Fruit fly (Drosophila melanogaster) whole organism, wandering third instar larva: ENCODE results near the gene Pten.

ENCODE experiments used
- Abd-B ChIP-seq: fragments of >200 bp; optimal IDR thresholded peaks from 2 replicates; lab custom pipeline; 2017; ENCODE audit warnings: missing biosample characterization, missing genetic modification characterization
- CrebA ChIP-seq: fragments of 200-800 bp; sonication (Bioruptor generic); optimal IDR thresholded peaks from 2 replicates; lab custom pipeline; 2016; ENCODE audit warnings: missing biosample characterization, mild to moderate bottlenecking, missing genetic modification characterization, borderline replicate concordance
- Dfd ChIP-seq: fragments of >200 bp; optimal IDR thresholded peaks from 2 replicates; lab custom pipeline; 2017; ENCODE audit warnings: missing biosample characterization, missing genetic modification characterization
- Hnf4 ChIP-seq: fragments of 200-800 bp; sonication (Bioruptor generic); optimal IDR thresholded peaks from 2 replicates; lab custom pipeline; 2016; ENCODE audit warnings: missing biosample characterization, mild to moderate bottlenecking, missing genetic modification characterization
- Vsx2 ChIP-seq: fragments of 200-300, 225-300 bp; sonication (Bioruptor generic); optimal IDR thresholded peaks from 2 replicates; lab custom pipeline; 2018; ENCODE audit warnings: missing biosample characterization, missing genetic modification characterization; ENCODE audit not compliant: partially characterized antibody
- dsf ChIP-seq: sonication (Bioruptor generic); optimal IDR thresholded peaks from 2 replicates; lab custom pipeline; 2016; ENCODE audit warnings: missing biosample characterization, missing genetic modification characterization, borderline replicate concordance
- ey ChIP-seq: fragments of 200-800 bp; sonication (Bioruptor generic); optimal IDR thresholded peaks from 2 replicates; lab custom pipeline; 2016; ENCODE audit warnings: missing biosample characterization, missing genetic modification characterization
- fru ChIP-seq: fragments of 200-800 bp; sonication (Bioruptor generic); optimal IDR thresholded peaks from 3 replicates; lab custom pipeline; 2016; ENCODE audit warnings: missing biosample characterization, mild to moderate bottlenecking, missing genetic modification characterization
- pan ChIP-seq: fragments of >200 bp; optimal IDR thresholded peaks from 2 replicates; lab custom pipeline; 2017
- rgr ChIP-seq: fragments of 200-800 bp; sonication (Bioruptor generic); optimal IDR thresholded peaks from 3 replicates; lab custom pipeline; 2016; ENCODE audit warnings: missing biosample characterization, mild to moderate bottlenecking, missing genetic modification characterization

DNA sequence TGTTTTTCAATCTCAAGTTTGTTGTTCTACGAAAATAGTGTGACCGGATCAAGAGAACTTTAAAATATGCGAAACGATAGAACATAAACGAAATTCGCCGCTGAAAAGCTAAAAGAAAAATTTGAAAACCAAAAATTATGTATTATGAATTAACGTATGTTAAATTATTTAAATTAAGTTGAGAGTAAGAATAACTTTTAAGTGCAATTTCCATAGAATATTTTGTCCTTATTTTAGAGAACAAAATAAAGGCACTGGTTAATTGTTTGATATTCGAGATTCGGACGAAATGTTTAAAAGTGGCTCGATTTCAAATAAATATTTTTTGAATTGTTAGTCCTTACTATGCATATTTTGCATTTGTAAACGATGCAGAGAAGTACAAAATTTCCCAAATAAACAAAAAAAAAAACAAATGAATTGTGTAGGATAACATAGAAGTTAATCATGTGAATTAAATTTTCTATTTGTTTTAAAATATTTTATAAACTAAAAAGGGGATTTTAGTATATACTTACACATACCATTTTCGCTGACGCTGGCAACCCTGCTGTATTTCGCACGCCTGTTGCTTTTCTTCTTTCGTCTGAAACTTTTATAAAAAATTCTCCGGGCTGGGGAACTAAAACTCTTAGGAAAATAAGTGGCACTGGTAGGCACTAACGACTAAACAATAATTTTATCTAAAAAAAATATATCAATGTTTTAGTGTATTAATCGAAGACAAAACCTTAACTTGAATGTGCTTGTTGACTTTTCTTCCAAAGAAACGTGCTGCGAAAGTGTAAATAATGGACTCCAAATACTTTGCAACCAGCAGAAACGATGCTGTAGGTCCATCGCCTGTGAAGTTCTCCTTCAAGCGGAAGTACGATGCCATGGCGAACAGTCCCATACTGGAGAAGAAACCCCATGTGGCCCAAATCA lies 50.0 kb downstream of the Pten start, which contains the start of the genes CG5727 and ath:
- TF ChIP-seq pan (lab: Kevin White, UChicago) (no peak), Vsx2 (GFP tag; lab: Kevin White, UChicago) (no peak), fru (GFP tag; lab: Kevin White, UChicago) (no peak), Hnf4 (GFP tag; lab: Kevin White, UChicago) (peak; percentile 1), CrebA (GFP tag; lab: Kevin White, UChicago) (no peak), dsf (no peak), Abd-B (no peak), rgr (GFP tag; lab: Kevin White, UChicago) (no peak), ey (no peak), Dfd (GFP tag; lab: Kevin White, UChicago) (no peak)
